Worm (Caenorhabditis elegans): ENCODE data around the gene srh-52.
"Not testable (repeated sequence)": the region's sequence is repeated elsewhere in the genome, so short reads cannot be mapped to it uniquely, and the experiment has no call there.

ce11 chrV:15390599-15390998, 14.5 kb upstream of the srh-52 start:
- not testable (repeated sequence) for TF ChIP-seq sptf-2 (GFP tag; optimal IDR thresholded peaks at IDR 0.05); attf-6 (GFP tag; IDR thresholded peaks at IDR 0.05); C17E4.6 (GFP tag; IDR thresholded peaks at IDR 0.05); F22D6.2 (tag; optimal IDR thresholded peaks at IDR 0.05); Y95B8A.8 (GFP tag; IDR thresholded peaks at IDR 0.05); die-1 (tag; optimal IDR thresholded peaks at IDR 0.05); F33H1.4 (GFP tag; IDR thresholded peaks at IDR 0.05); pbrm-1 (GFP tag; IDR thresholded peaks at IDR 0.05); nhr-90 (tag; optimal IDR thresholded peaks at IDR 0.05); attf-3 (GFP tag; conservative IDR thresholded peaks at IDR 0.05); ztf-25 (GFP tag; IDR thresholded peaks at IDR 0.05); ama-1 (optimal IDR thresholded peaks at IDR 0.05); ama-1 (GFP tag; optimal IDR thresholded peaks at IDR 0.05)

Measured in whole organism, young adult.